Worm (Caenorhabditis elegans): ENCODE results near the gene F18A11.3.

F18A11.3 gene

ce11 chrII:12994009-12994788 is 42.4 kb downstream of the F18A11.3 start (continued):
- no peak for TF ChIP-seq sea-2 (GFP tag; IDR thresholded peaks at IDR 0.05)
- peak; percentile 96 for TF ChIP-seq repo-1 (tag; optimal IDR thresholded peaks at IDR 0.05)
- TF ChIP-seq let-526 (GFP tag; IDR thresholded peaks at IDR 0.05), result no peak
- peak; percentile 54; the same call in 1 of the 2 replicates for TF ChIP-seq pbrm-1 (GFP tag; IDR thresholded peaks at IDR 0.05)
- TF ChIP-seq F23B12.7 (tag; optimal IDR thresholded peaks at IDR 0.05; ENCODE audit: insufficient read depth), result no peak
- TF ChIP-seq Y56A3A.18 (GFP tag; IDR thresholded peaks at IDR 0.05), result peak; percentile 92
- peak; percentile 75 for TF ChIP-seq B0336.3 (GFP tag; IDR thresholded peaks at IDR 0.05)
- no peak for TF ChIP-seq B0261.1 (tag; optimal IDR thresholded peaks at IDR 0.05)
- TF ChIP-seq unc-62 (GFP tag; optimal IDR thresholded peaks at IDR 0.05), result no peak

DNA sequence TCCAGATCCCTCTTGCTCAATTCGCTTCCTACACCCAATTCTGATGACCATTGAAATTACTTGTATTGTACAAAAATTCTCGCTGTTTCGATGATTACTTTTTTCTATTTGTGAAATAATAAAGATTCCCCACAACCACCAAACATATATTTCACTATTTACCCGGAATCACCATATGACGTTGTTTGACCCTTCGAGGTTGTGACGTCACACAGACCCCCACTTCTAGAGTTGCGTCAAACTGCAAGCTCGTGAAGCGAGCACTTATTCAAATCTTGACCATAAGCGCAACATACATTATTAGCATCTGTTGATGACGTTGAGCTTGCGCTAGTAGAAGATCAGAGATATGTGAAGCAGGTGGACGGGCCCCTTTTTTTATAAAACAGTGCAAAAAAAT is 43.7 kb downstream of the F18A11.3 start:
- TF ChIP-seq ceh-79 (tag; optimal IDR thresholded peaks at IDR 0.05) (no peak), die-1 (tag; optimal IDR thresholded peaks at IDR 0.05) (no peak), ztf-25 (GFP tag; IDR thresholded peaks at IDR 0.05) (no peak), akir-1 (GFP tag; optimal IDR thresholded peaks at IDR 0.05) (no peak), lin-35 (GFP tag; optimal IDR thresholded peaks at IDR 0.05) (no peak), ceh-40 (GFP tag; IDR thresholded peaks at IDR 0.05) (no peak), unc-130 (GFP tag; optimal IDR thresholded peaks at IDR 0.05) (no peak), F37B4.10 (GFP tag; IDR thresholded peaks at IDR 0.05) (no peak), zim-3 (tag; optimal IDR thresholded peaks at IDR 0.05) (no peak), sea-2 (GFP tag; IDR thresholded peaks at IDR 0.05) (no peak), mxl-1 (tag; optimal IDR thresholded peaks at IDR 0.05) (no peak), D2030.7 (GFP tag; IDR thresholded peaks at IDR 0.05) (no peak)

DNA sequence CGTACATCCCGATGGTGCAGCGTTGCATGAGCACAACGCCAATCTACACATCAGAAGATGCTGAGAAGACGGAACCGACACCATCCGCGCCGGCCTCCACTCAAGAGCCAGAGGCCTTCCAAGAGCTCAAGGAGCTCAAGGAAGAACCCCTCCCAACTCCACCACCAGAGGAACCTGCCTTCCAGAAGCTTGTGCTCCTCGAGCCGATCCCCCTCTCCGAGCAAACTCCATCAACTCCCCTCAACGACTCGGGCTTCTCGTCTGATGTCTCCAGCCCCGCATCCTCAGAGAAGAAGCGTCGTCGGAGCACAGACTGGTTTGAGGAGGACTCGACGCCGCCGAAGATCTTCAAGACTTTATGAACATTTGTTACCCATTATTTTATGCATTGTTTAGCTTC is 44.4 kb downstream of the F18A11.3 start:
- TF ChIP-seq ztf-25 (GFP tag; IDR thresholded peaks at IDR 0.05), result no peak
- peak; percentile 82 for TF ChIP-seq zfh-2 (GFP tag; conservative IDR thresholded peaks at IDR 0.05)
- peak; percentile 85; the same call in 1 of the 2 replicates for TF ChIP-seq egrh-3 (GFP tag; IDR thresholded peaks at IDR 0.05)

DNA sequence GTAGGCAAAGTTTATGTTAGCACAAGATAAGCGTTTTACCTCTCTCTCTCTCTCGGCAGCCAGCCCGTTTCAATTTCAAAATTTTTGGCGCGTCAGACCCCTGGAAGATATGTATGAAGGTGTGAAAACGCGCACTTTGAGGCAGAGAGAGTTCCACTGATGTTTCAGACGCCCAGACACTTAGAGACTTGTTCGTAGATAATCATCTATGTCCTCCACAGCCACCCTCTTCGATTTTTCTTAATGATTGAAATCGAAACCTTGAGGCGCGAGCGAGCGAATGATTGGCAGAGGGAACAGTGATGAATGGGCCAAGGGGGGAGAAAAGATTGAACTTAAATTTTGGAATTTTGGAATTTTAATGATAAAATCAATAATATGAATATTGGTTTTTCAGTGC is 45.0 kb downstream of the F18A11.3 start:
- TF ChIP-seq F55B11.4 (tag; optimal IDR thresholded peaks at IDR 0.05; ENCODE audit: borderline replicate concordance, insufficient read depth), result no peak

- no peak for TF ChIP-seq egl-44 (GFP tag; IDR thresholded peaks at IDR 0.05)
- TF ChIP-seq bed-1 (GFP tag; IDR thresholded peaks at IDR 0.05), result no peak
- no peak for TF ChIP-seq mcd-1 (GFP tag; IDR thresholded peaks at IDR 0.05)
- TF ChIP-seq madf-6 (GFP tag; IDR thresholded peaks at IDR 0.05), result no peak
- no peak for TF ChIP-seq B0336.3 (GFP tag; IDR thresholded peaks at IDR 0.05)
- no peak for TF ChIP-seq hlh-12 (tag; optimal IDR thresholded peaks at IDR 0.05)
- TF ChIP-seq dox-1 (GFP tag; IDR thresholded peaks at IDR 0.05), result no peak
- no peak for TF ChIP-seq sdz-38 (tag; optimal IDR thresholded peaks at IDR 0.05)
- no peak for TF ChIP-seq F52B5.7 (tag; optimal IDR thresholded peaks at IDR 0.05)
- no peak for TF ChIP-seq ztf-28 (GFP tag; IDR thresholded peaks at IDR 0.05)
- no peak for TF ChIP-seq sptf-2 (GFP tag; optimal IDR thresholded peaks at IDR 0.05)
- TF ChIP-seq sea-2 (GFP tag; IDR thresholded peaks at IDR 0.05), result no peak
- no peak for TF ChIP-seq snpc-1.3 (tag; optimal IDR thresholded peaks at IDR 0.05; ENCODE audit: insufficient read depth)
- no peak for TF ChIP-seq aptf-3 (GFP tag; IDR thresholded peaks at IDR 0.05)
- TF ChIP-seq hsf-1 (GFP tag; IDR thresholded peaks at IDR 0.05), result no peak
- no peak for TF ChIP-seq fkh-3 (tag; optimal IDR thresholded peaks at IDR 0.05)
- no peak for TF ChIP-seq Y53G8AR.9 (GFP tag; conservative IDR thresholded peaks at IDR 0.05)
- no peak for TF ChIP-seq lag-1 (GFP tag; IDR thresholded peaks at IDR 0.05)
- no peak for TF ChIP-seq K12H6.12 (tag; optimal IDR thresholded peaks at IDR 0.05)
- no peak for TF ChIP-seq C06A6.2 (GFP tag; conservative IDR thresholded peaks at IDR 0.05)
Measured at ce11 chrII:12990964-12991593, 45.6 kb downstream of the F18A11.3 start.

Measured in whole organism, young adult.